Fruit fly (Drosophila melanogaster) whole organism, wandering third instar larva: ENCODE measurements around the gene Sf3b2.
A peak's percentile ranks its signal among the peaks of the same experiment; 100 is the strongest.

Experiments
- Abd-B ChIP-seq: fragments of >200 bp; optimal IDR thresholded peaks from 2 replicates; lab custom pipeline; 2017; ENCODE audit warnings: missing biosample characterization, missing genetic modification characterization
- CG32264 ChIP-seq: fragments of 200-800 bp; sonication (Bioruptor generic); optimal IDR thresholded peaks from 2 replicates; lab custom pipeline; 2016; ENCODE audit warnings: missing biosample characterization, missing genetic modification characterization
- CG9705 ChIP-seq: fragments of 200-800 bp; sonication (Bioruptor generic); optimal IDR thresholded peaks from 2 replicates; lab custom pipeline; 2018; ENCODE audit warnings: missing biosample characterization, mild to moderate bottlenecking, missing genetic modification characterization
- CrebA ChIP-seq: fragments of 200-800 bp; sonication (Bioruptor generic); optimal IDR thresholded peaks from 2 replicates; lab custom pipeline; 2016; ENCODE audit warnings: missing biosample characterization, mild to moderate bottlenecking, missing genetic modification characterization, borderline replicate concordance
- Dfd ChIP-seq: fragments of >200 bp; optimal IDR thresholded peaks from 2 replicates; lab custom pipeline; 2017; ENCODE audit warnings: missing biosample characterization, missing genetic modification characterization
- Dif ChIP-seq: fragments of 200-275, 200-300 bp; sonication (Bioruptor generic); optimal IDR thresholded peaks from 2 replicates; lab custom pipeline; 2018; ENCODE audit warnings: missing biosample characterization, missing genetic modification characterization; ENCODE audit not compliant: partially characterized antibody
- GATAd ChIP-seq: sonication (Bioruptor generic); optimal IDR thresholded peaks from 2 replicates; lab custom pipeline; 2016; ENCODE audit warnings: missing biosample characterization, missing genetic modification characterization
- HLH106 ChIP-seq: fragments of 200-800 bp; optimal IDR thresholded peaks from 3 replicates; lab custom pipeline; 2019; ENCODE audit warnings: missing biosample characterization, mild to moderate bottlenecking, missing genetic modification characterization, moderate library complexity
- Hnf4 ChIP-seq: fragments of 200-800 bp; sonication (Bioruptor generic); optimal IDR thresholded peaks from 2 replicates; lab custom pipeline; 2016; ENCODE audit warnings: missing biosample characterization, mild to moderate bottlenecking, missing genetic modification characterization
- Hr78 ChIP-seq: fragments of >200 bp; optimal IDR thresholded peaks from 2 replicates; lab custom pipeline; 2017; ENCODE audit warnings: missing biosample characterization, missing genetic modification characterization
- Hr83 ChIP-seq: fragments of 200-300 bp; sonication (Bioruptor generic); optimal IDR thresholded peaks from 2 replicates; lab custom pipeline; 2016; ENCODE audit warnings: missing biosample characterization, mild to moderate bottlenecking, missing genetic modification characterization, moderate library complexity; ENCODE audit not compliant: poor library complexity, severe bottlenecking
- Mio ChIP-seq: sonication (Bioruptor generic); optimal IDR thresholded peaks from 2 replicates; lab custom pipeline; 2016; ENCODE audit warnings: missing biosample characterization, missing genetic modification characterization
- Myc ChIP-seq: fragments of >200 bp; optimal IDR thresholded peaks from 2 replicates; lab custom pipeline; 2017
- N ChIP-seq: fragments of >200 bp; optimal IDR thresholded peaks from 2 replicates; lab custom pipeline; 2018; ENCODE audit warnings: missing biosample characterization, missing external identifiers, missing genetic modification characterization
- OdsH ChIP-seq: fragments of 200-800 bp; sonication (Bioruptor generic); optimal IDR thresholded peaks from 2 replicates; lab custom pipeline; 2016; ENCODE audit warnings: missing biosample characterization, mild to moderate bottlenecking, missing genetic modification characterization
- Rel ChIP-seq, 2 experiments: fragments of 200-800 bp; sonication (Bioruptor generic) in 1 of 2; optimal IDR thresholded peaks; 2 replicates in 1 of 2; 3 replicates in 1 of 2; lab custom pipeline; 2016 to 2019; ENCODE audit warnings: mild to moderate bottlenecking in 2 of 2, missing biosample characterization in 2 of 2, missing genetic modification characterization in 2 of 2, moderate library complexity in 1 of 2
- Sp1 ChIP-seq: fragments of 200-800 bp; sonication (Bioruptor generic); optimal IDR thresholded peaks from 3 replicates; lab custom pipeline; 2019; ENCODE audit warnings: missing biosample characterization, mild to moderate bottlenecking, missing genetic modification characterization, moderate library complexity
- Vsx2 ChIP-seq: fragments of 200-300, 225-300 bp; sonication (Bioruptor generic); optimal IDR thresholded peaks from 2 replicates; lab custom pipeline; 2018; ENCODE audit warnings: missing biosample characterization, missing genetic modification characterization; ENCODE audit not compliant: partially characterized antibody
- br ChIP-seq: fragments of 200-800 bp; sonication (Bioruptor generic); optimal IDR thresholded peaks from 2 replicates; lab custom pipeline; 2016; ENCODE audit warnings: missing biosample characterization, missing genetic modification characterization
- brk ChIP-seq: fragments of 200-800 bp; sonication (Bioruptor generic); optimal IDR thresholded peaks from 2 replicates; lab custom pipeline; 2016; ENCODE audit warnings: missing biosample characterization, mild to moderate bottlenecking, missing genetic modification characterization
- dmrt93B ChIP-seq: fragments of 200-800 bp; sonication (Bioruptor generic); optimal IDR thresholded peaks from 2 replicates; lab custom pipeline; 2018; ENCODE audit warnings: missing biosample characterization, mild to moderate bottlenecking, missing genetic modification characterization
- dsf ChIP-seq: sonication (Bioruptor generic); optimal IDR thresholded peaks from 2 replicates; lab custom pipeline; 2016; ENCODE audit warnings: missing biosample characterization, missing genetic modification characterization, borderline replicate concordance
- ey ChIP-seq: fragments of 200-800 bp; sonication (Bioruptor generic); optimal IDR thresholded peaks from 2 replicates; lab custom pipeline; 2016; ENCODE audit warnings: missing biosample characterization, missing genetic modification characterization
- foxo ChIP-seq, 2 experiments: fragments of 200-800 bp; sonication (Bioruptor generic); optimal IDR thresholded peaks; 2 replicates in 1 of 2; 3 replicates in 1 of 2; lab custom pipeline; 2016 to 2017; ENCODE audit warnings: missing biosample characterization in 2 of 2, missing genetic modification characterization in 2 of 2
- h ChIP-seq: fragments of 200-800 bp; sonication (Bioruptor generic); optimal IDR thresholded peaks from 3 replicates; lab custom pipeline; 2016; ENCODE audit warnings: missing biosample characterization, mild to moderate bottlenecking, missing genetic modification characterization
- jim ChIP-seq: fragments of 175-275, 200-325 bp; sonication (Bioruptor generic); optimal IDR thresholded peaks from 2 replicates; lab custom pipeline; 2016; ENCODE audit warnings: missing biosample characterization, mild to moderate bottlenecking, missing genetic modification characterization
- lola ChIP-seq: fragments of >200 bp; optimal IDR thresholded peaks from 2 replicates; lab custom pipeline; 2017; ENCODE audit warnings: missing biosample characterization, missing genetic modification characterization
- pan ChIP-seq: fragments of >200 bp; optimal IDR thresholded peaks from 2 replicates; lab custom pipeline; 2017
- psq ChIP-seq: fragments of 200-800 bp; sonication (Bioruptor generic); optimal IDR thresholded peaks from 3 replicates; lab custom pipeline; 2017; ENCODE audit warnings: missing biosample characterization, mild to moderate bottlenecking, missing genetic modification characterization, moderate library complexity
- rgr ChIP-seq: fragments of 200-800 bp; sonication (Bioruptor generic); optimal IDR thresholded peaks from 3 replicates; lab custom pipeline; 2016; ENCODE audit warnings: missing biosample characterization, mild to moderate bottlenecking, missing genetic modification characterization
- sage ChIP-seq: fragments of 200-800 bp; sonication (Bioruptor generic); optimal IDR thresholded peaks from 2 replicates; lab custom pipeline; 2016; ENCODE audit warnings: missing biosample characterization, mild to moderate bottlenecking, missing genetic modification characterization
- sv ChIP-seq: fragments of 200-800 bp; sonication (Bioruptor generic); optimal IDR thresholded peaks from 3 replicates; lab custom pipeline; 2016; ENCODE audit warnings: missing biosample characterization, missing genetic modification characterization
- tai ChIP-seq: sonication (Bioruptor generic); optimal IDR thresholded peaks from 2 replicates; lab custom pipeline; 2016; ENCODE audit warnings: missing biosample characterization, missing genetic modification characterization
- woc ChIP-seq: sonication (Bioruptor generic); optimal IDR thresholded peaks from 2 replicates; lab custom pipeline; 2016; ENCODE audit warnings: missing biosample characterization, mild to moderate bottlenecking, missing genetic modification characterization

Gene Sf3b2

dm6 chr2L:2987681-2988381 lies 41.1 kb downstream of the Sf3b2 start, which contains the start of the genes Chd1 and Bem46:
Gene Chd1 (minus strand): TSS chr2L:2987723.
Gene Bem46 (plus strand): TSS chr2L:2988116.
- TF ChIP-seq OdsH (GFP tag; lab: Kevin White, UChicago) (peak; percentile 80), ey (peak; percentile 72), woc (GFP tag; lab: Kevin White, UChicago) (no peak), jim (GFP tag; lab: Kevin White, UChicago) (no peak), dsf (GFP tag; lab: Kevin White, UChicago) (no peak), pan (lab: Kevin White, UChicago) (no peak), Sp1 (GFP tag; lab: Kevin White, UChicago) (peak; percentile 84), Rel (GFP tag; optimal IDR thresholded peaks at IDR 0.05; lab: Kevin White, UChicago) (no peak), Rel (tag; optimal IDR thresholded peaks at IDR 0.05; lab: Kevin White, UChicago) (peak; percentile 41), CG9705 (GFP tag; lab: Kevin White, UChicago) (peak; percentile 79), rgr (GFP tag; lab: Kevin White, UChicago) (peak; percentile 84), tai (GFP tag; lab: Kevin White, UChicago) (no peak), Myc (lab: Kevin White, UChicago) (peak; percentile 73), sv (GFP tag; lab: Kevin White, UChicago) (peak; percentile 80), Hr78 (GFP tag; lab: Kevin White, UChicago) (no peak), foxo (GFP tag; optimal IDR thresholded peaks at IDR 0.05; lab: Kevin White, UChicago) (peak in 1 of 2 experiments; percentile 91), Mio (GFP tag; lab: Kevin White, UChicago) (no peak), Dif (GFP tag; lab: Kevin White, UChicago) (no peak), dmrt93B (GFP tag; lab: Kevin White, UChicago) (no peak), Abd-B (GFP tag; lab: Kevin White, UChicago) (no peak), N (no peak), sage (GFP tag; lab: Kevin White, UChicago) (no peak), HLH106 (peak; percentile 92), Hr83 (peak; percentile 34), brk (no peak), Vsx2 (GFP tag; lab: Kevin White, UChicago) (no peak), GATAd (GFP tag; lab: Kevin White, UChicago) (peak; percentile 56), psq (peak; percentile 84), br (no peak), CG32264 (GFP tag; lab: Kevin White, UChicago) (no peak)
- TF ChIP-seq, all 38 proteins: peak for 13

dm6 chr2L:2986776-2987175 lies 42.2 kb downstream of the Sf3b2 start:
- TF ChIP-seq lola (GFP tag; lab: Kevin White, UChicago) (no peak), Hnf4 (no peak), h (GFP tag; lab: Kevin White, UChicago) (no peak), Rel (GFP tag; optimal IDR thresholded peaks at IDR 0.05; lab: Kevin White, UChicago) (no peak), Rel (tag; optimal IDR thresholded peaks at IDR 0.05; lab: Kevin White, UChicago) (no peak), br (no peak), GATAd (GFP tag; lab: Kevin White, UChicago) (no peak), ey (no peak), Hr78 (GFP tag; lab: Kevin White, UChicago) (no peak), CG32264 (GFP tag; lab: Kevin White, UChicago) (no peak), tai (GFP tag; lab: Kevin White, UChicago) (no peak), Hr83 (no peak), jim (GFP tag; lab: Kevin White, UChicago) (no peak), Abd-B (GFP tag; lab: Kevin White, UChicago) (no peak), sv (GFP tag; lab: Kevin White, UChicago) (no peak), Dfd (GFP tag; lab: Kevin White, UChicago) (no peak)

- TF ChIP-seq CrebA (GFP tag; lab: Kevin White, UChicago): no peak
- peak; percentile 84 for TF ChIP-seq Myc (lab: Kevin White, UChicago)
- no peak for TF ChIP-seq Rel (GFP tag; optimal IDR thresholded peaks at IDR 0.05; lab: Kevin White, UChicago)
- peak; percentile 100 for TF ChIP-seq Rel (tag; optimal IDR thresholded peaks at IDR 0.05; lab: Kevin White, UChicago)
These were observed 49.9 kb downstream of the Sf3b2 start, which contains the start of gene CG9643 for dm6 chr2L:2979091-2979490. Gene CG9643 (minus strand): TSS chr2L:2979288.
